Worm (Caenorhabditis elegans): ENCODE data around the gene mltn-3.

- TF ChIP-seq flt-1 (GFP tag; IDR thresholded peaks at IDR 0.05) (no peak), klf-2 (GFP tag; conservative IDR thresholded peaks at IDR 0.05) (no peak)
Observed at ce11 chrII:13945527-13945926, 29.4 kb downstream of the mltn-3 start.
